Worm (Caenorhabditis elegans) whole organism, midembryonic: ENCODE measurements around the gene C43D7.8.
"Not testable (repeated sequence)": the region's sequence is repeated elsewhere in the genome, so short reads cannot be mapped to it uniquely, and the experiment has no call there.

ENCODE experiments used
- T22C8.4 ChIP-seq: fragments of 200-800 bp; sonication (Bioruptor generic); IDR thresholded peaks from 2 replicates; pipeline ENCODE4 v1.3.6; 2022; ENCODE audit warnings: missing genetic modification characterization, missing compliant biosample characterization
- cog-1 ChIP-seq: sonication (generic microtip); optimal IDR thresholded peaks from 2 replicates; lab custom pipeline; 2016; ENCODE audit warnings: missing genetic modification characterization, missing compliant biosample characterization
- flt-1 ChIP-seq: fragments of 200-800 bp; sonication (Bioruptor generic); IDR thresholded peaks from 2 replicates; pipeline ENCODE4 v1.3.6; 2022; ENCODE audit warnings: missing genetic modification characterization, missing compliant biosample characterization
- klf-2 ChIP-seq: fragments of 200-800 bp; sonication (Bioruptor generic); conservative IDR thresholded peaks from 2 replicates; pipeline ENCODE4 v1.3.6; 2022; ENCODE audit warnings: missing genetic modification reagents, missing genetic modification characterization, missing compliant biosample characterization
- med-1 ChIP-seq: sonication (generic microtip); optimal IDR thresholded peaks from 2 replicates; lab custom pipeline; 2017; ENCODE audit warnings: missing genetic modification characterization, mild to moderate bottlenecking, missing compliant biosample characterization, antibody characterized with exemption, missing genetic modification reagents; ENCODE audit not compliant: insufficient read depth
- ref-1 ChIP-seq: fragments of 200-800 bp; sonication (Bioruptor generic); conservative IDR thresholded peaks from 2 replicates; pipeline ENCODE4 v1.3.6; 2022; ENCODE audit warnings: missing genetic modification reagents, missing genetic modification characterization, missing compliant biosample characterization
- tab-1 ChIP-seq: fragments of 200-800 bp; sonication (Bioruptor generic); IDR thresholded peaks from 2 replicates; pipeline ENCODE4 v1.3.6; 2022; ENCODE audit warnings: missing genetic modification characterization, missing compliant biosample characterization
- ztf-23 ChIP-seq: fragments of 200-800 bp; sonication (Bioruptor generic); IDR thresholded peaks from 2 replicates; pipeline ENCODE4 v1.3.6; 2022; ENCODE audit warnings: missing genetic modification reagents, missing genetic modification characterization, missing compliant biosample characterization
- ztf-29 ChIP-seq: fragments of 200-800 bp; sonication (Bioruptor generic); IDR thresholded peaks from 2 replicates; pipeline ENCODE4 v1.3.6; 2022; ENCODE audit warnings: missing genetic modification reagents, missing genetic modification characterization, missing compliant biosample characterization

The C43D7.8 gene

ce11 chrV:19322387-19322786, 11.1 kb upstream of the C43D7.8 start, which contains the start of gene C43D7.4:
C43D7.4 (minus strand) TSS chrV:19322487.
- no peak for TF ChIP-seq med-1
- no peak for TF ChIP-seq tab-1 (GFP tag; lab: Robert Waterston, UW)
- no peak for TF ChIP-seq ref-1 (GFP tag; lab: Robert Waterston, UW)
- TF ChIP-seq ztf-23 (GFP tag; lab: Robert Waterston, UW) = no peak
- no peak for TF ChIP-seq cog-1 (tag; lab: Kevin White, UChicago)
- TF ChIP-seq flt-1 (GFP tag; lab: Robert Waterston, UW) = no peak

DNA sequence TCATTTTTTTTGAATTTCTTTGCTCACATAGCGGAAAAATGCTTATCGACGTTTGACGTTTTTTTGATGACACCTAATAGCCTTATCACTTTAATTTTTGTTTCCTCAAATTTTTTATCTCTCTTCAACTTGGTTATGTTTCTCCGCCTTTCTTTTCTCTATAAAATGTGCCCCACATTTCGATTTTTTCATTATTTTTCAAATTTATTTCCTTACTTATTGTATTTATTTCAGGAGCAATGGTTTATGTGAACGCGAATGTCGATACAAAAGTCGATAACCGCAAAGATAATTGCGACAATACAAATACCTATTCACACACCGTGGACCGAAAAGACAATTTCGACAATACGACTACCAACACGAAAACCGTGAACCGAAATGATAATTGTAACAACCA, 9.1 kb upstream of the C43D7.8 start, which contains the start of gene sdz-6:
sdz-6 (plus strand) TSS at position 229 of the 400 bp plus-strand sequence.
- TF ChIP-seq tab-1 (GFP tag; lab: Robert Waterston, UW) = no peak
- no peak for TF ChIP-seq med-1
- TF ChIP-seq ref-1 (GFP tag; lab: Robert Waterston, UW) = no peak
- TF ChIP-seq klf-2 (GFP tag; lab: Robert Waterston, UW) = no peak
- TF ChIP-seq flt-1 (GFP tag; lab: Robert Waterston, UW) = no peak
- no peak for TF ChIP-seq cog-1 (tag; lab: Kevin White, UChicago)
- no peak for TF ChIP-seq ztf-29 (GFP tag; lab: Robert Waterston, UW)

DNA sequence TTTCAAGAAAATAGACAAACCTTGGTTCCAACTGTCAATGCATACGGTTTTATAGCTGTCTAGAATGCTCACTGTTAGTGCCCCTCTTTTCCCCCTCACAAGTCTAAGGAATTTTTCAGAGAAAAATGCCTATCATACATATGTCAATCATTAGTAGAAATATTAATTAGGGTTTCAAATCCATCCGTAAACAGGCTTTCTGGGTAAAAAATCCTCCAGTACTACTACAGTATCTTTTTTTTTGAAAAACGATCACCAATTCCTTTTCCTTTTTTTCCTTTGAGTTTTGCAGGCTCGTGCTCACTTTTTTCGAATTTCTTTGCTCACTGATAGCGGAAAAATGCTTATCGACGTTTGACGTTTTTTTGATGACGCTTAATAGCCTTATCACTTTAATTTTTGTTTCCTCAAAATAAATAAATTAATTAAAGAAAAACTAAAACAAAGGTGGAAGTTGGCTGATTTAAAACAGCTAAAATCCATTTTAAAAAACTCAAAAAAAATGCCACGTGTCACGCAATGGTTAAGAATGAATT, 8.2 kb upstream of the C43D7.8 start, which contains the start of gene C43D7.7:
C43D7.7 (minus strand) TSS at position 51 of the 536 bp plus-strand sequence.
- TF ChIP-seq flt-1 (GFP tag; lab: Robert Waterston, UW) = no peak
- TF ChIP-seq cog-1 (tag; lab: Kevin White, UChicago) = no peak
- no peak for TF ChIP-seq klf-2 (GFP tag; lab: Robert Waterston, UW)
- no peak for TF ChIP-seq ztf-23 (GFP tag; lab: Robert Waterston, UW)
- TF ChIP-seq tab-1 (GFP tag; lab: Robert Waterston, UW) = no peak
- TF ChIP-seq T22C8.4 = no peak
- TF ChIP-seq ztf-29 (GFP tag; lab: Robert Waterston, UW) = no peak
- TF ChIP-seq ref-1 (GFP tag; lab: Robert Waterston, UW) = no peak
- no peak for TF ChIP-seq med-1

DNA sequence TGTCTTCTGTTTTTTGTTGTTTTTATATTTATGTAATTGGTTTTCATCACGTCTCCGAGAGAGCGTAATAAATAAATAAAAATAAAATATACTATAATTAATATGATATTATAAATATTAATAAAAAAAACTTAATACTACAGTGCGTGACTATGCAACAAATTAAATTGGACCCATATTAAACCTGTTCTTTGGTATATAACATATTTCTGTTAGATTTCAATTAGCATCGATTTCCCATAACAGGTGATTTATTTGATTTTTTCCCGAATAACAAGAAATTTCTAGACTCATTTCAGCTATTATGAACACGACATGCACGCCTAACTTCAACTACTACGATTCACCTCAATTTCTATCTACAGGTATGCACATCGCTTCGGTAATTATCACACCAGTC, 5.8 kb upstream of the C43D7.8 start, which contains the start of gene srh-208:
srh-208 (plus strand) TSS at position 301 of the 400 bp plus-strand sequence.
- TF ChIP-seq T22C8.4; klf-2 (GFP tag; lab: Robert Waterston, UW); ref-1 (GFP tag; lab: Robert Waterston, UW): not testable (repeated sequence)

ce11 chrV:19312975-19313374, 1.7 kb upstream of the C43D7.8 start, which contains the start of gene fbxb-64:
fbxb-64 (plus strand) TSS chrV:19313275.
- TF ChIP-seq ztf-29 (GFP tag; lab: Robert Waterston, UW) (no peak), T22C8.4 (0 out of 2 replicates have a peak, but pooled peaks have one; percentile 33), ztf-23 (GFP tag; lab: Robert Waterston, UW) (no peak)

ce11 chrV:19309591-19309990, 1.7 kb downstream of the C43D7.8 start, which contains the start of gene F55C9.11:
F55C9.11 (minus strand) TSS chrV:19309691.
- TF ChIP-seq ztf-29 (GFP tag; lab: Robert Waterston, UW) = no peak
- TF ChIP-seq ref-1 (GFP tag; lab: Robert Waterston, UW) = no peak
- no peak for TF ChIP-seq med-1
- peak; percentile 30; the same call in 1 of the 2 replicates for TF ChIP-seq T22C8.4
- no peak for TF ChIP-seq klf-2 (GFP tag; lab: Robert Waterston, UW)

DNA sequence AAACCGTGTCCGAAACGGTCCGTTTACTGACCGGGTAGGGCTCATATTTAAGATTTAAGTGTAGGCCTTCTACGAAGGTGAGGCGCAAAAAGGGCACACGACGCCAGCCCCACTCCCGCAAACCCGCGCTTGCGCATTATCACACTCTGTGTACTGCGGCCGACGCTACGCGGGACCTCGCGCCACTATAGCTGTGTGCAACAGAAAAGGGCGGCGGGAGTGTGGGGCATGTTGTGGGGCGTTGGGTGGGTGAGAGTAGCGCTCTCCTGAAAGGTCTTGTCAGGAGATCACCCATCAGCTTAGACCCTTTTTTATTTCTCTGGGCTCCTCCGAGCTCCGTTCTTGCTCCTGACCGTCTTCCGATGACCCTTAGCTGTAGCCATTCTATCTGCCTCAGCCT, 3.2 kb downstream of the C43D7.8 start:
- TF ChIP-seq med-1 = no peak
- no peak for TF ChIP-seq cog-1 (tag; lab: Kevin White, UChicago)
- no peak for TF ChIP-seq klf-2 (GFP tag; lab: Robert Waterston, UW)
- TF ChIP-seq ztf-29 (GFP tag; lab: Robert Waterston, UW) = no peak
- TF ChIP-seq tab-1 (GFP tag; lab: Robert Waterston, UW) = no peak
- TF ChIP-seq ztf-23 (GFP tag; lab: Robert Waterston, UW) = no peak
- TF ChIP-seq ref-1 (GFP tag; lab: Robert Waterston, UW) = no peak
- no peak for TF ChIP-seq flt-1 (GFP tag; lab: Robert Waterston, UW)
- TF ChIP-seq T22C8.4 = no peak

ce11 chrV:19306906-19307305, 4.4 kb downstream of the C43D7.8 start, which contains the start of gene F55C9.15:
F55C9.15 (minus strand) TSS chrV:19307006.
- TF ChIP-seq cog-1 (tag; lab: Kevin White, UChicago) (no peak), ref-1 (GFP tag; lab: Robert Waterston, UW) (no peak), flt-1 (GFP tag; lab: Robert Waterston, UW) (no peak), T22C8.4 (no peak), med-1 (no peak)

DNA sequence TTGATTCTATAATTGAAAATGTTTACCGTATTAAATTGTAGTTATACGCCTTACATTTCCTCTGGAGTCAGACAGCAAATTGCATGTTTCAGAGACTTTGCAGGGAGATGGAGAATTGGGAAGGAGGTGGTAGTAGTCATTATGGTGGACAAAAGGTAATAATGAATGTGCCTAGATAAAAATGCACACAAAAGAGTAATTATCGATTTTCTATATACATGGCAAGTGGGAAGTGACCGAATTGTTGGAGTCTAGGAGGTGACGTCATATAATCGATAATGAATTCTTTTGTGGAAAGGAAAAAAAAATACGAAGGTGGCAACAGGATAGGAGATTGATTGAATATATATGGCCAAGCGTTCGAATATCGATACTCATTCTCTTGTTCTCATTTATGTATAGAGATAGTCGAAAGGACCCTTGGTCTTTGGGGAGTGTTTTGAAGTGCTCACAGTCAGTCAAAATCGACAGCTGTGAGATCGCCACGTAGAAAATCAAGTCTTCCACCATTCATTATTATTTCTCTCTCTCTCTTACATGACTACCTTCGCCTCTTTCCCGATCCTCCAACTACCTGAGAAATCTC, 7.6 kb downstream of the C43D7.8 start, which contains the start of the genes fbxb-63 and fbxb-61:
fbxb-63 (minus strand) TSS at position 142 of the 586 bp plus-strand sequence.
fbxb-61 (plus strand) TSS at position 536 of the 586 bp plus-strand sequence.
- TF ChIP-seq ref-1 (GFP tag; lab: Robert Waterston, UW) = no peak
- peak; percentile 63; the same call in 1 of the 2 replicates for TF ChIP-seq T22C8.4

- 0 out of 2 replicates have a peak, but pooled peaks have one; percentile 29 for TF ChIP-seq T22C8.4
- no peak for TF ChIP-seq tab-1 (GFP tag; lab: Robert Waterston, UW)
Measured at ce11 chrV:19301934-19302333, 9.4 kb downstream of the C43D7.8 start, which contains the start of gene fbxb-62. fbxb-62 (minus strand) TSS chrV:19302034.
